Worm (Caenorhabditis elegans) whole organism, early embryonic: ENCODE measurements around the gene srx-46.

Experiments
- B0310.2 ChIP-seq: sonication (generic microtip); optimal IDR thresholded peaks from 2 replicates; lab custom pipeline; 2016; ENCODE audit warnings: mild to moderate bottlenecking, missing genetic modification characterization, missing compliant biosample characterization
- F13C5.2 ChIP-seq: sonication (generic microtip); optimal IDR thresholded peaks from 2 replicates; lab custom pipeline; 2017; ENCODE audit warnings: mild to moderate bottlenecking, missing genetic modification characterization, inconsistent platforms, missing compliant biosample characterization
- aly-1 ChIP-seq: sonication (generic microtip); optimal IDR thresholded peaks from 2 replicates; lab custom pipeline; 2016; ENCODE audit warnings: missing genetic modification characterization, missing compliant biosample characterization
- ama-1 ChIP-seq: fragments of 150-350 bp; optimal IDR thresholded peaks from 2 replicates; lab custom pipeline; 2014
- ceh-13 ChIP-seq: fragments of 200-800 bp; sonication (Bioruptor generic); optimal IDR thresholded peaks from 2 replicates; lab custom pipeline; 2018; ENCODE audit warnings: mild to moderate bottlenecking, missing genetic modification characterization, missing compliant biosample characterization
- ceh-36 ChIP-seq: sonication (generic microtip); optimal IDR thresholded peaks from 2 replicates; lab custom pipeline; 2016; ENCODE audit warnings: missing genetic modification characterization, inconsistent platforms, missing compliant biosample characterization
- ets-7 ChIP-seq: sonication (generic microtip); optimal IDR thresholded peaks from 2 replicates; lab custom pipeline; 2016; ENCODE audit warnings: missing genotype, missing genetic modification characterization, missing compliant biosample characterization
- flt-1 ChIP-seq: fragments of 200-800 bp; sonication (Bioruptor generic); IDR thresholded peaks from 2 replicates; pipeline ENCODE4 v1.3.6; 2022; ENCODE audit warnings: missing genetic modification characterization, missing compliant biosample characterization
- hmbx-1 ChIP-seq: sonication (generic microtip); optimal IDR thresholded peaks from 2 replicates; lab custom pipeline; 2016; ENCODE audit warnings: mild to moderate bottlenecking, missing genetic modification characterization, missing compliant biosample characterization
- hnd-1 ChIP-seq: sonication (generic microtip); optimal IDR thresholded peaks from 2 replicates; lab custom pipeline; 2016; ENCODE audit warnings: missing genetic modification characterization, missing compliant biosample characterization
- pes-1 ChIP-seq: fragments of 200-800 bp; sonication (Bioruptor generic); IDR thresholded peaks from 2 replicates; pipeline ENCODE4 v1.3.6; 2022; ENCODE audit warnings: missing genetic modification reagents, missing genetic modification characterization, missing compliant biosample characterization
- scrt-1 ChIP-seq: fragments of 200-800 bp; sonication (Bioruptor generic); IDR thresholded peaks from 2 replicates; pipeline ENCODE4 v1.3.6; 2022; ENCODE audit warnings: missing genetic modification characterization, missing compliant biosample characterization
- tbx-11 ChIP-seq: fragments of 200-800 bp; sonication (Bioruptor generic); IDR thresholded peaks from 2 replicates; pipeline ENCODE4 v1.3.6; 2022; ENCODE audit warnings: missing genetic modification characterization, missing compliant biosample characterization

- no peak for TF ChIP-seq ceh-13 (GFP tag; lab: Kevin White, UChicago)
- TF ChIP-seq ets-7 (tag; lab: Kevin White, UChicago) = no peak
- no peak for TF ChIP-seq scrt-1
- TF ChIP-seq pes-1 (GFP tag; lab: Robert Waterston, UW) = no peak
- no peak for TF ChIP-seq ama-1 (lab: Kevin White, UChicago)
- TF ChIP-seq hnd-1 (tag; lab: Kevin White, UChicago) = no peak
- no peak for TF ChIP-seq aly-1 (tag; lab: Kevin White, UChicago)
- no peak for TF ChIP-seq F13C5.2 (tag; lab: Kevin White, UChicago)
- no peak for TF ChIP-seq B0310.2 (tag; lab: Kevin White, UChicago)
- TF ChIP-seq ceh-36 (tag; lab: Kevin White, UChicago) = no peak
- TF ChIP-seq hmbx-1 (tag; lab: Kevin White, UChicago) = no peak
- no peak for TF ChIP-seq flt-1
- TF ChIP-seq tbx-11 = no peak
These were observed 20.3 kb upstream of the srx-46 start for ce11 chrV:9332611-9333315.
